Worm (Caenorhabditis elegans) whole organism, L2 larva: ENCODE data around the gene F32D8.14.

ENCODE experiments used
- C34F6.9 ChIP-seq: fragments of 150-350 bp; optimal IDR thresholded peaks from 2 replicates; lab custom pipeline; 2014; ENCODE audit warnings: missing biosample characterization, missing genetic modification characterization
- F13H6.1 ChIP-seq: sonication (generic microtip); optimal IDR thresholded peaks from 2 replicates; lab custom pipeline; 2016; ENCODE audit warnings: missing genetic modification characterization, missing compliant biosample characterization
- R02D3.7 ChIP-seq: fragments of 150-350 bp; optimal IDR thresholded peaks from 2 replicates; lab custom pipeline; 2014; ENCODE audit warnings: missing biosample characterization, missing genetic modification characterization
- Y55F3AM.14 ChIP-seq: fragments of 200-800 bp; sonication (Bioruptor generic); optimal IDR thresholded peaks from 2 replicates; lab custom pipeline; 2018; ENCODE audit warnings: mild to moderate bottlenecking, missing genetic modification characterization, missing compliant biosample characterization
- ZK546.5 ChIP-seq: sonication (generic microtip); optimal IDR thresholded peaks from 2 replicates; lab custom pipeline; 2017; ENCODE audit warnings: missing biosample characterization, missing genetic modification characterization
- alr-1 ChIP-seq: fragments of 150-350 bp; optimal IDR thresholded peaks from 2 replicates; lab custom pipeline; 2014; ENCODE audit warnings: missing biosample characterization, missing genetic modification characterization
- aly-2 ChIP-seq: fragments of 150-350 bp; optimal IDR thresholded peaks from 2 replicates; lab custom pipeline; 2014; ENCODE audit warnings: missing biosample characterization, missing genetic modification characterization
- ama-1 ChIP-seq: fragments of 150-350 bp; optimal IDR thresholded peaks from 2 replicates; lab custom pipeline; 2018; ENCODE audit warnings: inconsistent platforms
- ceh-16 ChIP-seq: fragments of 150-350 bp; optimal IDR thresholded peaks from 2 replicates; lab custom pipeline; 2014; ENCODE audit warnings: missing biosample characterization, missing genetic modification characterization
- ceh-82 ChIP-seq: fragments of 150-350 bp; optimal IDR thresholded peaks from 2 replicates; lab custom pipeline; 2014; ENCODE audit warnings: missing biosample characterization, missing genetic modification characterization
- crh-2 ChIP-seq: sonication (generic microtip); optimal IDR thresholded peaks from 2 replicates; lab custom pipeline; 2017; ENCODE audit warnings: missing biosample characterization, missing genetic modification characterization
- egl-27 ChIP-seq: sonication (generic microtip); optimal IDR thresholded peaks from 3 replicates; lab custom pipeline; 2017; ENCODE audit warnings: missing biosample characterization, missing genetic modification reagents, missing genetic modification characterization
- elt-3 ChIP-seq: sonication (generic microtip); optimal IDR thresholded peaks from 2 replicates; lab custom pipeline; 2017; ENCODE audit warnings: missing biosample characterization, missing genetic modification characterization
- fos-1 ChIP-seq: fragments of 150-350 bp; optimal IDR thresholded peaks from 2 replicates; lab custom pipeline; 2014; ENCODE audit warnings: missing biosample characterization, missing genetic modification characterization
- gmeb-1 ChIP-seq: fragments of 150-350 bp; optimal IDR thresholded peaks from 2 replicates; lab custom pipeline; 2014; ENCODE audit warnings: missing biosample characterization, missing genetic modification characterization
- lin-11 ChIP-seq: fragments of 150-350 bp; sonication (generic microtip); optimal IDR thresholded peaks from 2 replicates; lab custom pipeline; 2014; ENCODE audit warnings: missing biosample characterization, missing genetic modification characterization, inconsistent platforms, mixed read lengths
- lin-13 ChIP-seq: fragments of 150-350 bp; optimal IDR thresholded peaks from 2 replicates; lab custom pipeline; 2014; ENCODE audit warnings: missing biosample characterization, missing genetic modification reagents, missing genetic modification characterization
- lin-39 ChIP-seq: fragments of 150-350 bp; optimal IDR thresholded peaks from 2 replicates; lab custom pipeline; 2014; ENCODE audit warnings: missing biosample characterization, missing genetic modification reagents, missing genetic modification characterization
- lsy-2 ChIP-seq, 2 experiments: fragments of 150-350 bp in 1 of 2; sonication (generic microtip) in 1 of 2; optimal IDR thresholded peaks; 2 replicates each; lab custom pipeline; 2014 to 2017; ENCODE audit warnings: missing biosample characterization in 2 of 2, missing genetic modification characterization in 2 of 2
- mab-5 ChIP-seq: fragments of 150-350 bp; optimal IDR thresholded peaks from 2 replicates; lab custom pipeline; 2014; ENCODE audit warnings: missing biosample characterization, missing genetic modification characterization
- mbf-1 ChIP-seq: sonication (generic microtip); optimal IDR thresholded peaks from 2 replicates; lab custom pipeline; 2017; ENCODE audit warnings: missing biosample characterization, missing genetic modification characterization
- mdl-1 ChIP-seq, 2 experiments: fragments of 150-350 bp in 1 of 2; sonication (generic microtip) in 1 of 2; optimal IDR thresholded peaks; 2 replicates each; lab custom pipeline; 2017; ENCODE audit warnings: missing biosample characterization in 2 of 2, missing genetic modification characterization in 2 of 2
- nhr-10 ChIP-seq: sonication (generic microtip); optimal IDR thresholded peaks from 2 replicates; lab custom pipeline; 2017; ENCODE audit warnings: missing biosample characterization, missing genetic modification characterization
- nhr-11 ChIP-seq: fragments of 150-350 bp; optimal IDR thresholded peaks from 2 replicates; lab custom pipeline; 2014; ENCODE audit warnings: missing biosample characterization, missing genetic modification characterization
- nhr-12 ChIP-seq: fragments of 150-350 bp; optimal IDR thresholded peaks from 2 replicates; lab custom pipeline; 2014; ENCODE audit warnings: missing biosample characterization, missing genetic modification characterization
- nhr-129 ChIP-seq: fragments of 150-350 bp; optimal IDR thresholded peaks from 2 replicates; lab custom pipeline; 2014; ENCODE audit warnings: missing biosample characterization, missing genetic modification characterization
- nhr-21 ChIP-seq: fragments of 150-350 bp; optimal IDR thresholded peaks from 2 replicates; lab custom pipeline; 2014; ENCODE audit warnings: missing biosample characterization, missing genetic modification characterization
- nhr-23 ChIP-seq: fragments of 150-350 bp; optimal IDR thresholded peaks from 2 replicates; lab custom pipeline; 2014; ENCODE audit warnings: missing biosample characterization, missing genetic modification reagents, missing genetic modification characterization
- nhr-237 ChIP-seq: fragments of 150-350 bp; optimal IDR thresholded peaks from 2 replicates; lab custom pipeline; 2014; ENCODE audit warnings: missing biosample characterization, missing genetic modification characterization
- nhr-25 ChIP-seq: fragments of 150-350 bp; sonication (generic microtip); optimal IDR thresholded peaks from 3 replicates; lab custom pipeline; 2014; ENCODE audit warnings: missing biosample characterization, missing genetic modification characterization
- nhr-6 ChIP-seq: fragments of 150-350 bp; optimal IDR thresholded peaks from 2 replicates; lab custom pipeline; 2014; ENCODE audit warnings: missing biosample characterization, missing genetic modification characterization
- nhr-77 ChIP-seq: fragments of 150-350 bp; optimal IDR thresholded peaks from 2 replicates; lab custom pipeline; 2014; ENCODE audit warnings: missing biosample characterization, missing genetic modification characterization
- peb-1 ChIP-seq: fragments of 150-350 bp; optimal IDR thresholded peaks from 2 replicates; lab custom pipeline; 2014; ENCODE audit warnings: missing biosample characterization, missing genetic modification characterization
- sem-4 ChIP-seq: fragments of 150-350 bp; optimal IDR thresholded peaks from 2 replicates; lab custom pipeline; 2014; ENCODE audit warnings: missing biosample characterization, missing genetic modification reagents, missing genetic modification characterization
- skn-1 ChIP-seq: sonication (generic microtip); optimal IDR thresholded peaks from 2 replicates; lab custom pipeline; 2017; ENCODE audit warnings: missing biosample characterization, missing genetic modification characterization
- sma-3 ChIP-seq: sonication (generic microtip); optimal IDR thresholded peaks from 2 replicates; lab custom pipeline; 2016; ENCODE audit warnings: missing genetic modification reagents, missing genetic modification characterization, missing compliant biosample characterization
- sma-9 ChIP-seq, 2 experiments: fragments of 150-350 bp in 1 of 2; sonication (generic microtip) in 1 of 2; optimal IDR thresholded peaks; 2 replicates each; lab custom pipeline; 2014 to 2016; ENCODE audit warnings: missing genetic modification characterization in 2 of 2, mild to moderate bottlenecking in 1 of 2, missing biosample characterization in 1 of 2, missing compliant biosample characterization in 1 of 2, missing genetic modification reagents in 1 of 2, moderate library complexity in 1 of 2
- unc-39 ChIP-seq: fragments of 150-350 bp; optimal IDR thresholded peaks from 2 replicates; lab custom pipeline; 2014; ENCODE audit warnings: missing biosample characterization, missing genetic modification characterization
- unc-55 ChIP-seq: fragments of 150-350 bp; sonication (generic microtip); optimal IDR thresholded peaks from 3 replicates; lab custom pipeline; 2014; ENCODE audit warnings: missing biosample characterization, missing genetic modification reagents, missing genetic modification characterization
- unc-62 ChIP-seq: fragments of 150-350 bp; optimal IDR thresholded peaks from 2 replicates; lab custom pipeline; 2014; ENCODE audit warnings: missing biosample characterization, missing genetic modification reagents, missing genetic modification characterization
- ztf-1 ChIP-seq: fragments of 200-800 bp; sonication (Bioruptor generic); conservative IDR thresholded peaks from 2 replicates; pipeline ENCODE4 v1.3.6; 2022; ENCODE audit warnings: missing genetic modification characterization, missing compliant biosample characterization
- ztf-4 ChIP-seq: fragments of 150-350 bp; optimal IDR thresholded peaks from 2 replicates; lab custom pipeline; 2014; ENCODE audit warnings: missing biosample characterization, missing genetic modification characterization

F32D8.14 gene

ce11 chrV:10939990-10940570 is 45.5 kb upstream of the F32D8.14 start:
- no peak for TF ChIP-seq nhr-129
- TF ChIP-seq sma-9 (GFP tag; optimal IDR thresholded peaks at IDR 0.05; lab: Kevin White, UChicago), result peak; percentile 65
- TF ChIP-seq sma-9 (tag; optimal IDR thresholded peaks at IDR 0.05; lab: Kevin White, UChicago), result no peak
- no peak for TF ChIP-seq F13H6.1 (tag; lab: Kevin White, UChicago)
- no peak for TF ChIP-seq lin-39 (tag; lab: Kevin White, UChicago)
- TF ChIP-seq nhr-21 (tag; lab: Kevin White, UChicago), result peak; percentile 68
- TF ChIP-seq sma-3 (GFP tag; lab: Kevin White, UChicago), result no peak
- no peak for TF ChIP-seq elt-3 (tag; lab: Kevin White, UChicago)
- TF ChIP-seq C34F6.9, result no peak
- no peak for TF ChIP-seq nhr-237 (tag; lab: Kevin White, UChicago)
- no peak for TF ChIP-seq nhr-23 (tag; lab: Kevin White, UChicago)
- TF ChIP-seq sem-4 (tag; lab: Kevin White, UChicago), result no peak
- no peak for TF ChIP-seq ztf-1 (GFP tag; lab: Robert Waterston, UW)
- TF ChIP-seq ceh-16, result no peak
- TF ChIP-seq unc-62 (GFP tag; lab: Kevin White, UChicago), result peak; percentile 24
- no peak for TF ChIP-seq nhr-6 (tag; lab: Kevin White, UChicago)
- no peak for TF ChIP-seq mdl-1 (tag; optimal IDR thresholded peaks at IDR 0.05; lab: Kevin White, UChicago)
- TF ChIP-seq mbf-1 (tag; lab: Kevin White, UChicago), result no peak

- TF ChIP-seq F13H6.1 (tag; lab: Kevin White, UChicago), result peak; percentile 26
- no peak for TF ChIP-seq nhr-237 (tag; lab: Kevin White, UChicago)
- no peak for TF ChIP-seq elt-3 (tag; lab: Kevin White, UChicago)
- no peak for TF ChIP-seq mdl-1 (tag; optimal IDR thresholded peaks at IDR 0.05; lab: Kevin White, UChicago)
- TF ChIP-seq nhr-21 (tag; lab: Kevin White, UChicago), result peak; percentile 20
- TF ChIP-seq nhr-129, result peak; percentile 99
- TF ChIP-seq lin-13 (GFP tag; lab: Kevin White, UChicago), result no peak
- no peak for TF ChIP-seq ama-1 (lab: Kevin White, UChicago)
- TF ChIP-seq C34F6.9, result peak; percentile 28
- TF ChIP-seq nhr-25 (tag; lab: Kevin White, UChicago), result no peak
- TF ChIP-seq nhr-10 (tag; lab: Kevin White, UChicago), result no peak
- TF ChIP-seq unc-62 (GFP tag; lab: Kevin White, UChicago), result no peak
- peak; percentile 23 for TF ChIP-seq gmeb-1 (tag; lab: Kevin White, UChicago)
- no peak for TF ChIP-seq lin-11 (tag; lab: Kevin White, UChicago)
- TF ChIP-seq sma-3 (GFP tag; lab: Kevin White, UChicago), result no peak
- TF ChIP-seq crh-2 (tag; lab: Kevin White, UChicago), result peak; percentile 47
- no peak for TF ChIP-seq R02D3.7 (tag; lab: Kevin White, UChicago)
- no peak for TF ChIP-seq unc-39 (tag; lab: Kevin White, UChicago)
- no peak for TF ChIP-seq ZK546.5 (tag; lab: Kevin White, UChicago)
- no peak for TF ChIP-seq nhr-12
- no peak for TF ChIP-seq aly-2 (tag; lab: Kevin White, UChicago)
- no peak for TF ChIP-seq alr-1 (tag; lab: Kevin White, UChicago)
- no peak for TF ChIP-seq egl-27 (tag; lab: Kevin White, UChicago)
- TF ChIP-seq mab-5 (tag; lab: Kevin White, UChicago), result no peak
- no peak for TF ChIP-seq skn-1 (tag; lab: Kevin White, UChicago)
- TF ChIP-seq fos-1 (tag; lab: Kevin White, UChicago), result peak; percentile 58
- TF ChIP-seq ceh-82, result no peak
- TF ChIP-seq ztf-4, result no peak
- no peak for TF ChIP-seq nhr-77 (tag; lab: Kevin White, UChicago)
- no peak for TF ChIP-seq mbf-1 (tag; lab: Kevin White, UChicago)
- peak; percentile 68 for TF ChIP-seq sma-9 (GFP tag; optimal IDR thresholded peaks at IDR 0.05; lab: Kevin White, UChicago)
- TF ChIP-seq sma-9 (tag; optimal IDR thresholded peaks at IDR 0.05; lab: Kevin White, UChicago), result no peak
These were observed 44.2 kb upstream of the F32D8.14 start, which contains the start of gene F17C11.11 for ce11 chrV:10938739-10939138. Gene F17C11.11 (minus strand): TSS chrV:10938817.

ce11 chrV:10937294-10937693 is 42.7 kb upstream of the F32D8.14 start:
- TF ChIP-seq F13H6.1 (tag; lab: Kevin White, UChicago), result no peak
- peak; percentile 55 for TF ChIP-seq skn-1 (tag; lab: Kevin White, UChicago)
- TF ChIP-seq nhr-6 (tag; lab: Kevin White, UChicago), result no peak
- TF ChIP-seq nhr-237 (tag; lab: Kevin White, UChicago), result no peak
- TF ChIP-seq elt-3 (tag; lab: Kevin White, UChicago), result no peak
- no peak for TF ChIP-seq ztf-1 (GFP tag; lab: Robert Waterston, UW)
- peak; percentile 63 for TF ChIP-seq sem-4 (tag; lab: Kevin White, UChicago)
- TF ChIP-seq lin-39 (tag; lab: Kevin White, UChicago), result no peak
- peak; percentile 52 for TF ChIP-seq crh-2 (tag; lab: Kevin White, UChicago)
- TF ChIP-seq nhr-25 (tag; lab: Kevin White, UChicago), result peak; percentile 1
- TF ChIP-seq gmeb-1 (tag; lab: Kevin White, UChicago), result peak; percentile 47
- TF ChIP-seq nhr-129, result peak; percentile 94
- no peak for TF ChIP-seq unc-55
- TF ChIP-seq nhr-11, result no peak
- TF ChIP-seq Y55F3AM.14 (GFP tag; lab: Kevin White, UChicago), result no peak
- peak; percentile 13 for TF ChIP-seq fos-1 (tag; lab: Kevin White, UChicago)
- TF ChIP-seq peb-1 (tag; lab: Kevin White, UChicago), result no peak
- no peak for TF ChIP-seq unc-39 (tag; lab: Kevin White, UChicago)
- no peak for TF ChIP-seq nhr-12
- peak; percentile 69 for TF ChIP-seq C34F6.9
- TF ChIP-seq nhr-21 (tag; lab: Kevin White, UChicago), result peak; percentile 87
- peak in 1 of 2 experiments; percentile 71 for TF ChIP-seq lsy-2 (tag; optimal IDR thresholded peaks at IDR 0.05; lab: Kevin White, UChicago)
- peak; percentile 84 for TF ChIP-seq sma-9 (GFP tag; optimal IDR thresholded peaks at IDR 0.05; lab: Kevin White, UChicago)
- no peak for TF ChIP-seq sma-9 (tag; optimal IDR thresholded peaks at IDR 0.05; lab: Kevin White, UChicago)
- peak; percentile 61 for TF ChIP-seq ztf-4
- TF ChIP-seq nhr-23 (tag; lab: Kevin White, UChicago), result no peak
- TF ChIP-seq ceh-16, result no peak
